Worm (Caenorhabditis elegans): ENCODE results near the gene tbx-39.

The tbx-39 gene

ce11 chrIV:15323593-15323992, at the start of gene tbx-39:
Gene tbx-39 (plus strand): TSS chrIV:15323893.
- TF ChIP-seq ZK337.2 (GFP tag; IDR thresholded peaks at IDR 0.05) (no peak), ztf-11 (tag; optimal IDR thresholded peaks at IDR 0.05) (no peak), tag-97 (GFP tag; IDR thresholded peaks at IDR 0.05) (no peak), mxl-2 (GFP tag; conservative IDR thresholded peaks at IDR 0.05) (no peak), dve-1 (tag; optimal IDR thresholded peaks at IDR 0.05; ENCODE audit: insufficient read depth) (no peak), pqm-1 (tag; optimal IDR thresholded peaks at IDR 0.05) (no peak), jun-1 (tag; optimal IDR thresholded peaks at IDR 0.05) (no peak), vab-7 (GFP tag; IDR thresholded peaks at IDR 0.05) (no peak), lin-1 (GFP tag; IDR thresholded peaks at IDR 0.05) (no peak), nhr-25 (tag; optimal IDR thresholded peaks at IDR 0.05; ENCODE audit: borderline replicate concordance, insufficient read depth) (no peak), ztf-7 (tag; optimal IDR thresholded peaks at IDR 0.05) (no peak), ama-1 (optimal IDR thresholded peaks at IDR 0.05) (no peak), F49E8.2 (tag; optimal IDR thresholded peaks at IDR 0.05; ENCODE audit: borderline replicate concordance) (no peak), daf-8 (GFP tag; IDR thresholded peaks at IDR 0.05) (no peak)

- TF ChIP-seq nhr-11 (tag; optimal IDR thresholded peaks at IDR 0.05) = peak; percentile 40
- no peak for TF ChIP-seq lir-3 (tag; optimal IDR thresholded peaks at IDR 0.05)
- peak in 1 of 2 experiments; percentile 93 for TF ChIP-seq unc-62 (GFP tag; optimal IDR thresholded peaks at IDR 0.05 in 1 of 2)
- TF ChIP-seq unc-62 (tag; optimal IDR thresholded peaks at IDR 0.05) = no peak
- TF ChIP-seq mxl-2 (GFP tag; conservative IDR thresholded peaks at IDR 0.05) = no peak
- TF ChIP-seq ceh-28 (tag; optimal IDR thresholded peaks at IDR 0.05) = no peak
- TF ChIP-seq daf-19 (GFP tag; conservative IDR thresholded peaks at IDR 0.05) = no peak
- TF ChIP-seq daf-16 (GFP tag; optimal IDR thresholded peaks at IDR 0.05) = peak in 1 of 2 experiments; percentile 80
- TF ChIP-seq daf-16 (tag; optimal IDR thresholded peaks at IDR 0.05) = no peak
- TF ChIP-seq lin-29 (GFP tag; IDR thresholded peaks at IDR 0.05) = no peak
- TF ChIP-seq nhr-10 (tag; optimal IDR thresholded peaks at IDR 0.05) = no peak
- TF ChIP-seq ceh-82 (tag; optimal IDR thresholded peaks at IDR 0.05) = no peak
- TF ChIP-seq nhr-237 (tag; optimal IDR thresholded peaks at IDR 0.05) = no peak
- TF ChIP-seq lin-15B (tag; optimal IDR thresholded peaks at IDR 0.05) = no peak
- TF ChIP-seq arid-1 (GFP tag; conservative IDR thresholded peaks at IDR 0.05) = no peak
- TF ChIP-seq ceh-44 (GFP tag; IDR thresholded peaks at IDR 0.05) = no peak
- no peak for TF ChIP-seq daf-8 (GFP tag; IDR thresholded peaks at IDR 0.05)
- TF ChIP-seq nhr-42 (GFP tag; IDR thresholded peaks at IDR 0.05) = no peak
- TF ChIP-seq nhr-102 (tag; optimal IDR thresholded peaks at IDR 0.05) = no peak
- no peak for TF ChIP-seq nhr-6 (tag; optimal IDR thresholded peaks at IDR 0.05)
- TF ChIP-seq hif-1 (tag; optimal IDR thresholded peaks at IDR 0.05) = no peak
- no peak for TF ChIP-seq jun-1 (tag; optimal IDR thresholded peaks at IDR 0.05)
- TF ChIP-seq egl-27 (tag; optimal IDR thresholded peaks at IDR 0.05) = no peak
- no peak for TF ChIP-seq saeg-2 (GFP tag; IDR thresholded peaks at IDR 0.05)
- TF ChIP-seq ctbp-1 (GFP tag; IDR thresholded peaks at IDR 0.05) = no peak
- TF ChIP-seq ceh-32 (tag; optimal IDR thresholded peaks at IDR 0.05; ENCODE audit: poor library complexity) = no peak
- TF ChIP-seq nhr-28 (tag; optimal IDR thresholded peaks at IDR 0.05) = peak; percentile 5
- no peak for TF ChIP-seq mdl-1 (tag; optimal IDR thresholded peaks at IDR 0.05)
Observed at ce11 chrIV:15274063-15274462, 49.6 kb upstream of the tbx-39 start.

ce11 chrIV:15275363-15275854, 48.3 kb upstream of the tbx-39 start, which contains the start of gene ccg-1:
Gene ccg-1 (minus strand): TSS chrIV:15275804.
- no peak for TF ChIP-seq hlh-30 (tag; optimal IDR thresholded peaks at IDR 0.05; ENCODE audit: insufficient read depth)
- TF ChIP-seq Y5F2A.4 (GFP tag; optimal IDR thresholded peaks at IDR 0.05) = no peak
- no peak for TF ChIP-seq nhr-25 (tag; optimal IDR thresholded peaks at IDR 0.05; ENCODE audit: borderline replicate concordance, insufficient read depth)
- TF ChIP-seq daf-16 (GFP tag; optimal IDR thresholded peaks at IDR 0.05) = peak in 1 of 2 experiments; percentile 18
- no peak for TF ChIP-seq daf-16 (tag; optimal IDR thresholded peaks at IDR 0.05)
- peak; percentile 59; the same call in 1 of the 2 replicates for TF ChIP-seq snpc-1.2 (GFP tag; IDR thresholded peaks at IDR 0.05)
- peak; percentile 43 for TF ChIP-seq ama-1 (optimal IDR thresholded peaks at IDR 0.05)
